Worm (Caenorhabditis elegans): ENCODE results near the gene nspc-1.

- TF ChIP-seq ceh-36 (tag; optimal IDR thresholded peaks at IDR 0.05) (no peak), tra-4 (tag; optimal IDR thresholded peaks at IDR 0.05) (no peak), flt-1 (GFP tag; IDR thresholded peaks at IDR 0.05) (no peak), F13C5.2 (tag; optimal IDR thresholded peaks at IDR 0.05) (peak; percentile 21), ets-7 (tag; optimal IDR thresholded peaks at IDR 0.05) (no peak), pes-1 (GFP tag; IDR thresholded peaks at IDR 0.05) (no peak), B0310.2 (tag; optimal IDR thresholded peaks at IDR 0.05) (no peak), ama-1 (optimal IDR thresholded peaks at IDR 0.05) (no peak), aly-1 (tag; optimal IDR thresholded peaks at IDR 0.05) (no peak), tbx-11 (GFP tag; IDR thresholded peaks at IDR 0.05) (no peak), hmg-4 (GFP tag; optimal IDR thresholded peaks at IDR 0.05) (peak; percentile 59), tbx-37 (GFP tag; conservative IDR thresholded peaks at IDR 0.05) (no peak)
Measured at ce11 chrX:8565810-8566416, 31.0 kb upstream of the nspc-1 start.
